Fruit fly (Drosophila melanogaster) whole organism, embryonic: ENCODE results near the gene CG11700.

Source experiments
- CG13894 ChIP-seq: fragments of 200-800 bp; sonication (Bioruptor generic); optimal IDR thresholded peaks from 3 replicates; lab custom pipeline; 2018; ENCODE audit warnings: missing biosample characterization, mild to moderate bottlenecking, missing genetic modification characterization, moderate library complexity
- CG7556 ChIP-seq: fragments of 200-800 bp; sonication (Bioruptor generic); optimal IDR thresholded peaks from 2 replicates; lab custom pipeline; 2017; ENCODE audit warnings: missing biosample characterization, mild to moderate bottlenecking, missing genetic modification characterization
- D ChIP-seq, 2 experiments: fragments of 200-800 bp in 1 of 2; fragments of >200 bp in 1 of 2; sonication (Bioruptor generic) in 1 of 2; optimal IDR thresholded peaks; 2 replicates in 1 of 2; 3 replicates in 1 of 2; lab custom pipeline; 2017; ENCODE audit warnings: mild to moderate bottlenecking in 1 of 2, missing biosample characterization in 1 of 2, missing genetic modification characterization in 1 of 2, missing genetic modification reagents in 1 of 2
- Doc3 ChIP-seq: fragments of 200-800 bp; sonication (Bioruptor generic); IDR thresholded peaks from 3 replicates; pipeline ENCODE4 v1.3.6; 2022; ENCODE audit warnings: missing biosample characterization, missing genetic modification characterization; ENCODE audit not compliant: partially characterized antibody
- Lhr ChIP-seq: fragments of 200-800 bp; sonication (Bioruptor generic); optimal IDR thresholded peaks from 3 replicates; lab custom pipeline; 2017; ENCODE audit warnings: mild to moderate bottlenecking, missing biosample characterization, missing genetic modification reagents, missing genetic modification characterization
- Lpt ChIP-seq: fragments of >200 bp; optimal IDR thresholded peaks from 2 replicates; lab custom pipeline; 2018; ENCODE audit warnings: missing biosample characterization, missing genetic modification characterization
- NfI ChIP-seq: fragments of 200-800 bp; sonication (Bioruptor generic); optimal IDR thresholded peaks from 3 replicates; lab custom pipeline; 2018; ENCODE audit warnings: missing biosample characterization, mild to moderate bottlenecking, missing genetic modification characterization, moderate library complexity
- caup ChIP-seq: fragments of 200-800 bp; sonication (Bioruptor generic); optimal IDR thresholded peaks from 3 replicates; lab custom pipeline; 2017; ENCODE audit warnings: missing biosample characterization, mild to moderate bottlenecking, missing genetic modification characterization, moderate library complexity; ENCODE audit not compliant: severe bottlenecking
- chn ChIP-seq: fragments of 200-800 bp; sonication (Bioruptor generic); optimal IDR thresholded peaks from 2 replicates; lab custom pipeline; 2016; ENCODE audit warnings: missing biosample characterization, missing genetic modification characterization
- dati ChIP-seq: fragments of 200-800 bp; sonication (Bioruptor generic); IDR thresholded peaks from 2 replicates; pipeline ENCODE4 v1.3.6; 2022; ENCODE audit warnings: missing biosample characterization, missing genetic modification characterization
- h ChIP-seq: fragments of >200 bp; optimal IDR thresholded peaks from 2 replicates; lab custom pipeline; 2017
- lola ChIP-seq, 3 experiments: fragments of >200 bp in 2 of 3; fragments of 200-800 bp in 1 of 3; sonication (Bioruptor generic) in 1 of 3; optimal IDR thresholded peaks; 2 replicates each; lab custom pipeline; 2017 to 2019; ENCODE audit warnings: missing biosample characterization in 3 of 3, missing genetic modification characterization in 3 of 3, mild to moderate bottlenecking in 1 of 3, moderate library complexity in 1 of 3
- stc ChIP-seq: fragments of 200-800 bp; sonication (Bioruptor generic); IDR thresholded peaks from 2 replicates; pipeline ENCODE4 v1.3.6; 2022; ENCODE audit warnings: missing biosample characterization, missing genetic modification characterization
- usp ChIP-seq: fragments of >200 bp; optimal IDR thresholded peaks from 2 replicates; lab custom pipeline; 2017; ENCODE audit warnings: missing biosample characterization, missing genetic modification characterization

- TF ChIP-seq Lpt (GFP tag; lab: Kevin White, UChicago): no peak
- no peak for TF ChIP-seq NfI (GFP tag; lab: Kevin White, UChicago)
- no peak for TF ChIP-seq usp (GFP tag; lab: Kevin White, UChicago)
- TF ChIP-seq Lhr (GFP tag; lab: Kevin White, UChicago): no peak
- TF ChIP-seq dati (GFP tag; lab: Robert Waterston, UW): no peak
- no peak for TF ChIP-seq D (optimal IDR thresholded peaks at IDR 0.05; lab: Kevin White, UChicago)
- TF ChIP-seq D (GFP tag; optimal IDR thresholded peaks at IDR 0.05; lab: Kevin White, UChicago): no peak
- TF ChIP-seq chn: no peak
- TF ChIP-seq CG13894 (tag; lab: Kevin White, UChicago): peak; percentile 12
- no peak for TF ChIP-seq caup
- no peak for TF ChIP-seq stc (GFP tag; lab: Robert Waterston, UW)
- TF ChIP-seq Doc3 (GFP tag; lab: Robert Waterston, UW): no peak
- no peak for TF ChIP-seq CG7556
- no peak for TF ChIP-seq lola (GFP tag; optimal IDR thresholded peaks at IDR 0.05; lab: Kevin White, UChicago)
- no peak for TF ChIP-seq h (lab: Kevin White, UChicago)
These were observed 25.5 kb upstream of the CG11700 start, which contains the start of gene CG15894 for dm6 chrX:6308852-6309251.
